Worm (Caenorhabditis elegans) whole organism, midembryonic: Measurements from ENCODE around the gene cyp-33C11.
A peak's percentile ranks its signal among the peaks of the same experiment; 100 is the strongest.

ENCODE experiments used
- T22C8.4 ChIP-seq: fragments of 200-800 bp; sonication (Bioruptor generic); IDR thresholded peaks from 2 replicates; pipeline ENCODE4 v1.3.6; 2022; ENCODE audit warnings: missing genetic modification characterization, missing compliant biosample characterization
- cog-1 ChIP-seq: sonication (generic microtip); optimal IDR thresholded peaks from 2 replicates; lab custom pipeline; 2016; ENCODE audit warnings: missing genetic modification characterization, missing compliant biosample characterization
- flt-1 ChIP-seq: fragments of 200-800 bp; sonication (Bioruptor generic); IDR thresholded peaks from 2 replicates; pipeline ENCODE4 v1.3.6; 2022; ENCODE audit warnings: missing genetic modification characterization, missing compliant biosample characterization
- klf-2 ChIP-seq: fragments of 200-800 bp; sonication (Bioruptor generic); conservative IDR thresholded peaks from 2 replicates; pipeline ENCODE4 v1.3.6; 2022; ENCODE audit warnings: missing genetic modification reagents, missing genetic modification characterization, missing compliant biosample characterization
- med-1 ChIP-seq: sonication (generic microtip); optimal IDR thresholded peaks from 2 replicates; lab custom pipeline; 2017; ENCODE audit warnings: missing genetic modification characterization, mild to moderate bottlenecking, missing compliant biosample characterization, antibody characterized with exemption, missing genetic modification reagents; ENCODE audit not compliant: insufficient read depth
- ref-1 ChIP-seq: fragments of 200-800 bp; sonication (Bioruptor generic); conservative IDR thresholded peaks from 2 replicates; pipeline ENCODE4 v1.3.6; 2022; ENCODE audit warnings: missing genetic modification reagents, missing genetic modification characterization, missing compliant biosample characterization
- tab-1 ChIP-seq: fragments of 200-800 bp; sonication (Bioruptor generic); IDR thresholded peaks from 2 replicates; pipeline ENCODE4 v1.3.6; 2022; ENCODE audit warnings: missing genetic modification characterization, missing compliant biosample characterization
- ztf-23 ChIP-seq: fragments of 200-800 bp; sonication (Bioruptor generic); IDR thresholded peaks from 2 replicates; pipeline ENCODE4 v1.3.6; 2022; ENCODE audit warnings: missing genetic modification reagents, missing genetic modification characterization, missing compliant biosample characterization
- ztf-29 ChIP-seq: fragments of 200-800 bp; sonication (Bioruptor generic); IDR thresholded peaks from 2 replicates; pipeline ENCODE4 v1.3.6; 2022; ENCODE audit warnings: missing genetic modification reagents, missing genetic modification characterization, missing compliant biosample characterization

cyp-33C11 gene

ce11 chrV:736171-736570 lies 23.4 kb upstream of the cyp-33C11 start, which contains the start of gene srj-25:
Gene srj-25, minus strand, starts transcription at chrV:736271.
- TF ChIP-seq med-1 (GFP tag; lab: Kevin White, UChicago) (no peak), cog-1 (tag; lab: Kevin White, UChicago) (no peak), T22C8.4 (GFP tag; lab: Robert Waterston, UW) (no peak), flt-1 (GFP tag; lab: Robert Waterston, UW) (no peak), ref-1 (GFP tag; lab: Robert Waterston, UW) (no peak), ztf-29 (GFP tag; lab: Robert Waterston, UW) (no peak)

ce11 chrV:731330-731729 lies 18.5 kb upstream of the cyp-33C11 start:
- TF ChIP-seq tab-1 (GFP tag; lab: Robert Waterston, UW) (no peak), ref-1 (GFP tag; lab: Robert Waterston, UW) (no peak), T22C8.4 (GFP tag; lab: Robert Waterston, UW) (no peak), med-1 (GFP tag; lab: Kevin White, UChicago) (no peak), ztf-23 (no peak), cog-1 (tag; lab: Kevin White, UChicago) (peak; percentile 50), klf-2 (GFP tag; lab: Robert Waterston, UW) (no peak)

ce11 chrV:730216-730615 lies 17.4 kb upstream of the cyp-33C11 start:
- no peak for TF ChIP-seq cog-1 (tag; lab: Kevin White, UChicago)
- TF ChIP-seq tab-1 (GFP tag; lab: Robert Waterston, UW): no peak
- no peak for TF ChIP-seq flt-1 (GFP tag; lab: Robert Waterston, UW)
- no peak for TF ChIP-seq T22C8.4 (GFP tag; lab: Robert Waterston, UW)
- TF ChIP-seq med-1 (GFP tag; lab: Kevin White, UChicago): no peak
- no peak for TF ChIP-seq klf-2 (GFP tag; lab: Robert Waterston, UW)
- TF ChIP-seq ztf-23: no peak
- TF ChIP-seq ref-1 (GFP tag; lab: Robert Waterston, UW): no peak
- TF ChIP-seq ztf-29 (GFP tag; lab: Robert Waterston, UW): no peak

ce11 chrV:728822-729493 lies 16.2 kb upstream of the cyp-33C11 start:
- TF ChIP-seq cog-1 (tag; lab: Kevin White, UChicago) (no peak), flt-1 (GFP tag; lab: Robert Waterston, UW) (no peak), tab-1 (GFP tag; lab: Robert Waterston, UW) (no peak), klf-2 (GFP tag; lab: Robert Waterston, UW) (no peak), med-1 (GFP tag; lab: Kevin White, UChicago) (no peak), ztf-29 (GFP tag; lab: Robert Waterston, UW) (no peak), ref-1 (GFP tag; lab: Robert Waterston, UW) (no peak), T22C8.4 (GFP tag; lab: Robert Waterston, UW) (no peak), ztf-23 (no peak)

ce11 chrV:727484-728351 lies 14.9 kb upstream of the cyp-33C11 start, which contains the start of the genes icl-1 and srh-2:
Gene icl-1, minus strand, starts transcription at chrV:728004.
Gene srh-2, plus strand, starts transcription at chrV:728301.
- TF ChIP-seq klf-2 (GFP tag; lab: Robert Waterston, UW) (no peak), tab-1 (GFP tag; lab: Robert Waterston, UW) (no peak), T22C8.4 (GFP tag; lab: Robert Waterston, UW) (no peak), cog-1 (tag; lab: Kevin White, UChicago) (no peak), flt-1 (GFP tag; lab: Robert Waterston, UW) (no peak), ref-1 (GFP tag; lab: Robert Waterston, UW) (no peak), ztf-23 (no peak), ztf-29 (GFP tag; lab: Robert Waterston, UW) (no peak), med-1 (GFP tag; lab: Kevin White, UChicago) (no peak)

- TF ChIP-seq med-1 (GFP tag; lab: Kevin White, UChicago): no peak
Observed at ce11 chrV:726573-727483, 14.0 kb upstream of the cyp-33C11 start.

ce11 chrV:725807-726572 lies 13.2 kb upstream of the cyp-33C11 start:
- no peak for TF ChIP-seq flt-1 (GFP tag; lab: Robert Waterston, UW)
- TF ChIP-seq ztf-29 (GFP tag; lab: Robert Waterston, UW): no peak
- TF ChIP-seq T22C8.4 (GFP tag; lab: Robert Waterston, UW): no peak
- TF ChIP-seq med-1 (GFP tag; lab: Kevin White, UChicago): no peak
- no peak for TF ChIP-seq klf-2 (GFP tag; lab: Robert Waterston, UW)
- no peak for TF ChIP-seq cog-1 (tag; lab: Kevin White, UChicago)
- TF ChIP-seq ref-1 (GFP tag; lab: Robert Waterston, UW): no peak
- no peak for TF ChIP-seq tab-1 (GFP tag; lab: Robert Waterston, UW)
- TF ChIP-seq ztf-23: no peak
